Fruit fly (Drosophila melanogaster) whole organism, prepupa: ENCODE results near the gene CG11345.

Experiments
- Blimp-1 ChIP-seq: fragments of 200-800 bp; sonication (Bioruptor generic); optimal IDR thresholded peaks from 3 replicates; lab custom pipeline; 2017; ENCODE audit warnings: missing biosample characterization, missing genetic modification characterization, mild to moderate bottlenecking, moderate library complexity, missing genetic modification reagents
- CG11294 ChIP-seq: fragments of 200-800 bp; sonication (Bioruptor generic); IDR thresholded peaks from 2 replicates; pipeline ENCODE4 v1.3.6; 2022; ENCODE audit warnings: missing biosample characterization, missing genetic modification characterization
- CG11762 ChIP-seq: fragments of 200-800 bp; sonication (Bioruptor generic); optimal IDR thresholded peaks from 3 replicates; lab custom pipeline; 2016; ENCODE audit warnings: missing biosample characterization, missing genetic modification characterization; ENCODE audit not compliant: insufficient read depth
- CG1621 ChIP-seq: fragments of 200-800 bp; sonication (Bioruptor generic); optimal IDR thresholded peaks from 3 replicates; lab custom pipeline; 2018; ENCODE audit warnings: missing biosample characterization, mild to moderate bottlenecking, missing genetic modification characterization
- CG16779 ChIP-seq: fragments of 200-800 bp; sonication (Bioruptor generic); optimal IDR thresholded peaks from 3 replicates; lab custom pipeline; 2017; ENCODE audit warnings: missing biosample characterization, mild to moderate bottlenecking, missing genetic modification characterization
- CG32006 ChIP-seq: fragments of 200-800 bp; sonication (Bioruptor generic); optimal IDR thresholded peaks from 3 replicates; lab custom pipeline; 2017; ENCODE audit warnings: missing biosample characterization, mild to moderate bottlenecking, missing genetic modification characterization
- CG34406 ChIP-seq: fragments of 200-800 bp; sonication (Bioruptor generic); optimal IDR thresholded peaks from 3 replicates; lab custom pipeline; 2016; ENCODE audit warnings: missing biosample characterization, missing genetic modification characterization
- CG6163 ChIP-seq: fragments of 200-800 bp; sonication (Bioruptor generic); IDR thresholded peaks from 3 replicates; pipeline ENCODE4 v1.3.6; 2022; ENCODE audit warnings: missing biosample characterization, missing genetic modification characterization
- CG6276 ChIP-seq: fragments of 200-800 bp; sonication (Bioruptor generic); optimal IDR thresholded peaks from 2 replicates; lab custom pipeline; 2017; ENCODE audit warnings: missing biosample characterization, mild to moderate bottlenecking, missing genetic modification characterization
- CG6792 ChIP-seq: fragments of 200-800 bp; sonication (Bioruptor generic); optimal IDR thresholded peaks from 3 replicates; lab custom pipeline; 2016; ENCODE audit warnings: missing biosample characterization, missing genetic modification characterization
- CG6854 ChIP-seq: fragments of 200-800 bp; sonication (Bioruptor generic); optimal IDR thresholded peaks from 2 replicates; lab custom pipeline; 2017; ENCODE audit warnings: missing biosample characterization, mild to moderate bottlenecking, missing genetic modification characterization
- CG7368 ChIP-seq: fragments of 200-800 bp; sonication (Bioruptor generic); optimal IDR thresholded peaks from 3 replicates; lab custom pipeline; 2016; ENCODE audit warnings: missing biosample characterization, missing genetic modification characterization
- CG8119 ChIP-seq: fragments of 200-800 bp; sonication (Bioruptor generic); IDR thresholded peaks from 3 replicates; pipeline ENCODE4 v1.3.6; 2022; ENCODE audit warnings: missing biosample characterization, missing genetic modification characterization
- CG9139 ChIP-seq: fragments of 200-800 bp; sonication (Bioruptor generic); optimal IDR thresholded peaks from 3 replicates; lab custom pipeline; 2017; ENCODE audit warnings: missing biosample characterization, mild to moderate bottlenecking, missing genetic modification characterization
- Eip75B ChIP-seq: fragments of 200-800 bp; sonication (Bioruptor generic); optimal IDR thresholded peaks from 3 replicates; lab custom pipeline; 2016; ENCODE audit warnings: missing biosample characterization, missing genetic modification characterization
- Eip78C ChIP-seq: fragments of 200-800 bp; sonication (Bioruptor generic); peaks from one replicate; lab custom pipeline; 2016; ENCODE audit warnings: missing biosample characterization, missing genetic modification characterization
- Ets96B ChIP-seq: fragments of 200-800 bp; optimal IDR thresholded peaks from 2 replicates; lab custom pipeline; 2019; ENCODE audit warnings: missing biosample characterization, mild to moderate bottlenecking, missing genetic modification characterization, moderate library complexity
- Hr38 ChIP-seq: sonication (Bioruptor generic); optimal IDR thresholded peaks from 2 replicates; lab custom pipeline; 2016; ENCODE audit warnings: missing biosample characterization, missing genetic modification characterization
- Met ChIP-seq: fragments of 200-800 bp; sonication (Bioruptor generic); optimal IDR thresholded peaks from 3 replicates; lab custom pipeline; 2016; ENCODE audit warnings: missing biosample characterization, missing genetic modification characterization
- OdsH ChIP-seq: fragments of 200-800 bp; sonication (Bioruptor generic); optimal IDR thresholded peaks from 3 replicates; lab custom pipeline; 2016; ENCODE audit warnings: missing biosample characterization, missing genetic modification characterization
- Sox15 ChIP-seq: fragments of 200-800 bp; sonication (Bioruptor generic); optimal IDR thresholded peaks from 3 replicates; lab custom pipeline; 2016; ENCODE audit warnings: missing biosample characterization, missing genetic modification characterization
- achi ChIP-seq: fragments of 200-800 bp; sonication (Bioruptor generic); optimal IDR thresholded peaks from 3 replicates; lab custom pipeline; 2016; ENCODE audit warnings: missing biosample characterization, missing genetic modification characterization
- acj6 ChIP-seq: fragments of 200-800 bp; sonication (Bioruptor generic); optimal IDR thresholded peaks from 3 replicates; lab custom pipeline; 2016; ENCODE audit warnings: missing biosample characterization, missing genetic modification characterization
- cyc ChIP-seq: fragments of 200-800 bp; sonication (Bioruptor generic); optimal IDR thresholded peaks from 3 replicates; lab custom pipeline; 2016; ENCODE audit warnings: missing biosample characterization, missing genetic modification characterization
- eg ChIP-seq: fragments of 200-800 bp; sonication (Bioruptor generic); IDR thresholded peaks from 3 replicates; pipeline ENCODE4 v1.3.6; 2022; ENCODE audit warnings: missing biosample characterization, missing genetic modification characterization
- esn ChIP-seq: fragments of 200-800 bp; sonication (Bioruptor generic); optimal IDR thresholded peaks from 2 replicates; lab custom pipeline; 2016; ENCODE audit warnings: missing biosample characterization, mild to moderate bottlenecking, missing genetic modification characterization, moderate library complexity
- fd59A ChIP-seq: fragments of 200-800 bp; sonication (Bioruptor generic); optimal IDR thresholded peaks from 2 replicates; lab custom pipeline; 2017; ENCODE audit warnings: missing biosample characterization, mild to moderate bottlenecking, missing genetic modification characterization, missing genetic modification reagents
- fd85E ChIP-seq: fragments of 200-800 bp; sonication (Bioruptor generic); optimal IDR thresholded peaks from 3 replicates; lab custom pipeline; 2016; ENCODE audit warnings: missing biosample characterization, missing genetic modification characterization
- fkh ChIP-seq: fragments of 200-800 bp; sonication (Bioruptor generic); optimal IDR thresholded peaks from 3 replicates; lab custom pipeline; 2017; ENCODE audit warnings: missing biosample characterization, mild to moderate bottlenecking, missing genetic modification characterization, moderate library complexity
- pdm3 ChIP-seq: fragments of 200-800 bp; sonication (Bioruptor generic); optimal IDR thresholded peaks from 3 replicates; lab custom pipeline; 2016; ENCODE audit warnings: missing biosample characterization, missing genetic modification characterization
- spab ChIP-seq: fragments of 200-800 bp; sonication (Bioruptor generic); optimal IDR thresholded peaks from 2 replicates; lab custom pipeline; 2017; ENCODE audit warnings: missing biosample characterization, mild to moderate bottlenecking, missing genetic modification characterization, missing genetic modification reagents
- ss ChIP-seq, 2 experiments: fragments of 200-800 bp; sonication (Bioruptor generic); optimal IDR thresholded peaks; 2 replicates in 1 of 2; 3 replicates in 1 of 2; lab custom pipeline; 2017 to 2018; ENCODE audit warnings: mild to moderate bottlenecking in 2 of 2, missing biosample characterization in 2 of 2, missing genetic modification characterization in 2 of 2, moderate library complexity in 1 of 2
- svp ChIP-seq: fragments of 200-800 bp; sonication (Bioruptor generic); peaks from one replicate; lab custom pipeline; 2016; ENCODE audit warnings: missing biosample characterization, missing genetic modification characterization
- topi ChIP-seq: fragments of 200-800 bp; sonication (Bioruptor generic); optimal IDR thresholded peaks from 3 replicates; lab custom pipeline; 2016; ENCODE audit warnings: missing biosample characterization, missing genetic modification characterization
- vri ChIP-seq: fragments of 200-800 bp; sonication (Bioruptor generic); optimal IDR thresholded peaks from 3 replicates; lab custom pipeline; 2016; ENCODE audit warnings: missing biosample characterization, mild to moderate bottlenecking, missing genetic modification characterization

Gene CG11345

DNA sequence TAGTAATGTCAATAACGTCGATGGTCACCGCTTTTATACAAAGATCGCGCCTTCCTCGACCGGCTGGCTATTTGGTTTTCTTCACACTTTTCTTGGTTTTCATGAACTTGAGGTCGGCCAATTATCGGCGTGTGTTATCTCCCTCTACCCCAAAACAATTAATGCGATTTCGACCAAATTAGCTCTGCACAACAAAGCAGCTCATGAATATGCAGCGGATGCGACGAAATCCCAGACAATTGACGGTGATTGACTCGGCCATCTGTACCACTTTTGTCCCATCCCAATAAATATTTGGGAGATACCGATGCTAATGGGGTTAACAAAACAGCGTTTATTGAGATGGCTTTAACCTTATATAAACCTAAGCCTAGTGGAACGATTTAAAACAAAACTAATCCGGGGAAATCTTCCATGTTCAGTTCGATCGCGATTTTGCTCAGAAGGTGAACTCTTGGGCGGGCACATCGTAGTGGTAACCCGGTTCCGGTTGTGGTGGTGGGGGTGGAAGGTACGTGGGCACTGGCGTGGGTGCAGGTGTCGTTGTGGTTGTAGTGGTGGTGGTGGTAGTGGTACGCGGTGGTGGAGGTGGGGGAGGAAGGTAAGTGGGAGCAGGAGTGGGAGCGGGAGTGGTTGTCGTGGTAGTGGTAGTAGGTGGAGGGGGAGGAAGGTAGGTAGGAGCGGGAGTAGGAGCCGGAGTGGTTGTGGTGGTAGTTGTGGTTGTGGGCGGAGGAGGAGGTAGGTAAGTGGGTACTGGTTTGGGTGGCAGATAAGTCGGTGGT, 2.5 kb upstream of the CG11345 start, which contains the start of gene CG15022:
Gene CG15022 (minus strand): TSS at position 11 of the 782 bp plus-strand sequence.
- no peak for TF ChIP-seq spab (GFP tag; lab: Kevin White, UChicago)
- no peak for TF ChIP-seq CG7368 (GFP tag; lab: Kevin White, UChicago)
- TF ChIP-seq Sox15 (GFP tag; lab: Kevin White, UChicago) = no peak
- no peak for TF ChIP-seq Eip75B (GFP tag; lab: Kevin White, UChicago)
- TF ChIP-seq CG9139 = no peak
- no peak for TF ChIP-seq vri (GFP tag; lab: Kevin White, UChicago)
- TF ChIP-seq CG8119 (GFP tag; lab: Robert Waterston, UW) = no peak
- TF ChIP-seq Met (GFP tag; lab: Kevin White, UChicago) = no peak
- no peak for TF ChIP-seq cyc (GFP tag; lab: Kevin White, UChicago)
- TF ChIP-seq eg = no peak
- no peak for TF ChIP-seq Blimp-1
- no peak for TF ChIP-seq CG6276 (GFP tag; lab: Kevin White, UChicago)
- no peak for TF ChIP-seq CG32006
- TF ChIP-seq CG34406 (GFP tag; lab: Kevin White, UChicago) = no peak

DNA sequence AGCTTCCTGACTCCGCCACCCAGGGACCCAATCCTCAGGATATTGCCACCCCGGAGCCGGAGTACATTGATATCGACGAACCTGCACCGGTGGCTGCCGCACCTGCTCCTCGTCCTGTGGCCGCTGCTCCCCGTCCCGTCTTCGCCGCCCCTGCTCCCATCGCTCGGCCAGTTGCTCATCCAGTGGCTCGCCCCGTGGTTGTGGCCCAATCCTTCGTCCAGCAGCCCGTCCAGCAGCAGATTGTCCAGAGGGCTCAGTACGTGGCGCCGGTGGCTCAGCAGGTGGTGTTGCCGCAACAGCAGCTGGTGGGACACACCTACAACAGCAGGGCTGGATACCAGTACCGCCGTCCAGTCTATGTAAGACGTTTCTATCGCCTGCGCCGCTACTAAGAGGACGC, 10.7 kb downstream of the CG11345 start:
- TF ChIP-seq Ets96B (tag; lab: Kevin White, UChicago) (no peak), CG9139 (no peak), OdsH (GFP tag; lab: Kevin White, UChicago) (no peak), CG1621 (tag; lab: Kevin White, UChicago) (no peak), svp (GFP tag; lab: Kevin White, UChicago) (no peak), fd85E (GFP tag; lab: Kevin White, UChicago) (no peak), acj6 (GFP tag; lab: Kevin White, UChicago) (no peak), CG6163 (no peak), cyc (GFP tag; lab: Kevin White, UChicago) (no peak), pdm3 (GFP tag; lab: Kevin White, UChicago) (no peak)

DNA sequence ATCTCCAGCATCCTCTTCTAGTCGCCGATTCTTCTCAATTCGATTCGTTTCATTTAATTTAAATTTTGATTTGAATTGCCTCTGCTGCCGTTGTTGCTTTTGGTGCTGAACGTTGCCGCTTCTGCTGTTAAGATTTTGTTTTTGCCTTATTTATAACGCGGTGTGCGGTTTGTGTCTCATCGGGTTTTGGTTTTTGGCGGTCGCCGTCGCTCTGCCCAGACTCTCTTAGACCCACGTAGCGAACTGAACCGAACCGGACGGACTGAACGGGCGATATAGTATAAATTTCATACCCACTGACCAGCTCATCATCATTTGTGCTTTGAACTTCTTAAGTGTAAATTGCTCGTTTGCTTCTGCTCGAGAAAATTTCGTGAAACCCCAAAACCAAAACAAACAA, 11.7 kb downstream of the CG11345 start, which contains the start of gene CG12607:
Gene CG12607 (plus strand): TSS at position 301 of the 400 bp plus-strand sequence.
- no peak for TF ChIP-seq CG32006
- TF ChIP-seq CG6792 = no peak
- TF ChIP-seq CG6854 = no peak
- no peak for TF ChIP-seq vri (GFP tag; lab: Kevin White, UChicago)
- TF ChIP-seq OdsH (GFP tag; lab: Kevin White, UChicago) = no peak
- no peak for TF ChIP-seq Blimp-1
- TF ChIP-seq CG1621 (tag; lab: Kevin White, UChicago) = no peak
- TF ChIP-seq achi = no peak
- no peak for TF ChIP-seq fkh (GFP tag; lab: Kevin White, UChicago)

DNA sequence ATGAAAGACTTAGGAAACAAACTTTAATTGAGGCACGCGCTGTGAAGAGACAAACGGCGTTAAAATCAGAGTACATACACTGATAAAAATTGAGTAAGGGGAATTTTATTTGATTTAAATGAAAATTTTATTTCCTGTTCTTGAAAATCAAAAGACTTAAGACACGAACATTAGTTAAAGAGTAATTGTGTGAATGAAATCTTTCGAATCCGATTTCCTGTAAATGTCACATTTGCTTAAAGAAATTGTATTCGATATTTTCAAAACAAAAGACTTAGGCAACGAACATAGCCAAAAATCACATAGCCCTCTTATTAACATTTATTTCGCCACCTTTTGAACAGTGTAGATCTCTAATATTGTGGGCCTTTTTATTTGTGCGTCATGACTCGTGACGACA, 12.1 kb downstream of the CG11345 start:
- TF ChIP-seq CG11762 (GFP tag; lab: Kevin White, UChicago) (no peak), ss (GFP tag; optimal IDR thresholded peaks at IDR 0.05; lab: Kevin White, UChicago) (no peak), achi (no peak), Eip78C (peak; percentile 6)

DNA sequence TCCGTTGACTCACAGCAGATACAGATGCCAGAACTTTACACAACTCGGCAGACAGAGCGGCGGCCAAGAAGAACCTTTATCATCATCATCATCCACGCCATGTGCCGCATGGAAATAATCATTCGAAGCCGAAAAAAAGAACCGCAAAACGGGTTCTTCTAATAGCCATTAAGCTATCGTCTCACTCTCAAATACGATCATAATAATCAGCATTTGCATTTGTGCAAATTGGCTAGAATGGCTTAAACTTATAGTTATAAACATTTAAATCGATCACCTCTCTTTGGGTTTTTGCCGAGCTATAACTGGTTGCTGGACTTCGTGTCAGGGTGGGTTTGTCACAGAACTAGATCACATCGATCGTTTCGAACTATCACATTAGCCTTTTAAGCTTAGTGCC, 15.8 kb downstream of the CG11345 start:
- no peak for TF ChIP-seq CG16779 (tag; lab: Kevin White, UChicago)
- no peak for TF ChIP-seq Sox15 (GFP tag; lab: Kevin White, UChicago)
- no peak for TF ChIP-seq fd59A
- TF ChIP-seq topi (GFP tag; lab: Kevin White, UChicago) = no peak
- no peak for TF ChIP-seq Hr38
- TF ChIP-seq CG11294 (GFP tag; lab: Robert Waterston, UW) = no peak
- TF ChIP-seq esn (GFP tag; lab: Kevin White, UChicago) = no peak
- no peak for TF ChIP-seq CG11762 (GFP tag; lab: Kevin White, UChicago)
